Fruit fly (Drosophila melanogaster) whole organism, embryonic: ENCODE measurements around the gene MED15.
A peak's percentile ranks its signal among the peaks of the same experiment; 100 is the strongest.

Experiments
- Antp ChIP-seq: fragments of 200-800 bp; sonication (Bioruptor generic); optimal IDR thresholded peaks from 3 replicates; lab custom pipeline; 2016; ENCODE audit warnings: missing biosample characterization, missing genetic modification characterization
- Atf-2 ChIP-seq: fragments of 200-800 bp; sonication (Bioruptor generic); optimal IDR thresholded peaks from 2 replicates; lab custom pipeline; 2016; ENCODE audit warnings: missing biosample characterization, missing genetic modification characterization
- CG10321 ChIP-seq: fragments of 200-800 bp; sonication (Bioruptor generic); IDR thresholded peaks from 2 replicates; pipeline ENCODE4 v1.3.6; 2022; ENCODE audit warnings: missing biosample characterization, missing genetic modification characterization
- CG10366 ChIP-seq: fragments of 200-800 bp; sonication (Bioruptor generic); IDR thresholded peaks from 2 replicates; pipeline ENCODE4 v1.3.6; 2022; ENCODE audit warnings: missing biosample characterization, missing genetic modification characterization
- CG10959 ChIP-seq: fragments of 200-800 bp; sonication (Bioruptor generic); IDR thresholded peaks from 2 replicates; pipeline ENCODE4 v1.3.6; 2022; ENCODE audit warnings: missing biosample characterization, missing genetic modification characterization
- CG16779 ChIP-seq: fragments of 200-800 bp; sonication (Bioruptor generic); IDR thresholded peaks from 2 replicates; pipeline ENCODE4 v1.3.6; 2022; ENCODE audit warnings: missing biosample characterization, missing genetic modification characterization
- CG17829 ChIP-seq: fragments of 200-800 bp; optimal IDR thresholded peaks from 2 replicates; lab custom pipeline; 2019; ENCODE audit warnings: missing biosample characterization, mild to moderate bottlenecking, missing genetic modification characterization, moderate library complexity
- CG2116 ChIP-seq: fragments of 200-800 bp; sonication (Bioruptor generic); optimal IDR thresholded peaks from 3 replicates; lab custom pipeline; 2018; ENCODE audit warnings: missing biosample characterization, mild to moderate bottlenecking, missing genetic modification characterization
- CG3281 ChIP-seq: fragments of 200-800 bp; sonication (Bioruptor generic); optimal IDR thresholded peaks from 3 replicates; lab custom pipeline; 2017; ENCODE audit warnings: missing biosample characterization, mild to moderate bottlenecking, missing genetic modification characterization
- CG6791 ChIP-seq: fragments of 200-800 bp; sonication (Bioruptor generic); IDR thresholded peaks from 3 replicates; pipeline ENCODE4 v1.3.6; 2022; ENCODE audit warnings: missing biosample characterization, missing genetic modification characterization; ENCODE audit not compliant: partially characterized antibody
- CG7372 ChIP-seq: fragments of 200-800 bp; sonication (Bioruptor generic); IDR thresholded peaks from 2 replicates; pipeline ENCODE4 v1.3.6; 2022; ENCODE audit warnings: missing biosample characterization, missing genetic modification characterization
- CG7928 ChIP-seq: fragments of 200-800 bp; sonication (Bioruptor generic); optimal IDR thresholded peaks from 2 replicates; lab custom pipeline; 2017; ENCODE audit warnings: missing biosample characterization, mild to moderate bottlenecking, missing genetic modification characterization
- CG9932 ChIP-seq: fragments of 200-800 bp; sonication (Bioruptor generic); IDR thresholded peaks from 2 replicates; pipeline ENCODE4 v1.3.6; 2022; ENCODE audit warnings: missing biosample characterization, missing genetic modification characterization
- Camta ChIP-seq: fragments of 200-800 bp; sonication (Bioruptor generic); optimal IDR thresholded peaks from 2 replicates; lab custom pipeline; 2016; ENCODE audit warnings: missing biosample characterization, missing genetic modification characterization
- D19B ChIP-seq: fragments of 200-800 bp; sonication (Bioruptor generic); optimal IDR thresholded peaks from 2 replicates; lab custom pipeline; 2017; ENCODE audit warnings: missing biosample characterization, mild to moderate bottlenecking, missing genetic modification characterization
- Fer3 ChIP-seq: fragments of 200-800 bp; sonication (Bioruptor generic); optimal IDR thresholded peaks from 2 replicates; lab custom pipeline; 2018; ENCODE audit warnings: missing biosample characterization, mild to moderate bottlenecking, missing genetic modification characterization, moderate library complexity
- H2.0 ChIP-seq: fragments of 200-800 bp; sonication (Bioruptor generic); IDR thresholded peaks from 2 replicates; pipeline ENCODE4 v1.3.6; 2022; ENCODE audit warnings: missing biosample characterization, missing genetic modification characterization
- HLHmδ ChIP-seq: fragments of 200-800 bp; sonication (Bioruptor generic); optimal IDR thresholded peaks from 2 replicates; lab custom pipeline; 2018; ENCODE audit warnings: missing biosample characterization, mild to moderate bottlenecking, missing genetic modification characterization, moderate library complexity
- HmgD ChIP-seq: fragments of 200-800 bp; sonication (Bioruptor generic); optimal IDR thresholded peaks from 3 replicates; lab custom pipeline; 2016; ENCODE audit warnings: missing biosample characterization, missing genetic modification characterization
- Med ChIP-seq: fragments of 200-800 bp; sonication (Bioruptor generic); peaks from one replicate; lab custom pipeline; 2016; ENCODE audit warnings: missing biosample characterization, missing genetic modification characterization, mild to moderate bottlenecking, inconsistent platforms, moderate library complexity
- Meics ChIP-seq: fragments of 200-800 bp; sonication (Bioruptor generic); optimal IDR thresholded peaks from 2 replicates; lab custom pipeline; 2017; ENCODE audit warnings: missing biosample characterization, mild to moderate bottlenecking, missing genetic modification characterization
- Mrtf ChIP-seq: fragments of 200-800 bp; sonication (Bioruptor generic); IDR thresholded peaks from 3 replicates; pipeline ENCODE4 v1.3.6; 2022; ENCODE audit warnings: missing biosample characterization, missing genetic modification characterization
- NFAT ChIP-seq: fragments of 200-800 bp; sonication (Bioruptor generic); IDR thresholded peaks from 2 replicates; pipeline ENCODE4 v1.3.6; 2022; ENCODE audit warnings: missing biosample characterization, missing genetic modification characterization
- Neu2 ChIP-seq: fragments of 200-800 bp; sonication (Bioruptor generic); optimal IDR thresholded peaks from 3 replicates; lab custom pipeline; 2016; ENCODE audit warnings: missing biosample characterization, missing genetic modification characterization, borderline replicate concordance
- NfI ChIP-seq: fragments of 200-800 bp; sonication (Bioruptor generic); optimal IDR thresholded peaks from 3 replicates; lab custom pipeline; 2018; ENCODE audit warnings: missing biosample characterization, mild to moderate bottlenecking, missing genetic modification characterization, moderate library complexity
- Six4 ChIP-seq: fragments of 200-800 bp; sonication (Bioruptor generic); optimal IDR thresholded peaks from 2 replicates; lab custom pipeline; 2016; ENCODE audit warnings: missing biosample characterization, missing genetic modification characterization
- Spps ChIP-seq: fragments of 200-800 bp; sonication (Bioruptor generic); optimal IDR thresholded peaks from 2 replicates; lab custom pipeline; 2018; ENCODE audit warnings: missing biosample characterization, mild to moderate bottlenecking, missing genetic modification characterization
- Vsx1 ChIP-seq: fragments of 200-800 bp; sonication (Bioruptor generic); optimal IDR thresholded peaks from 2 replicates; lab custom pipeline; 2017; ENCODE audit warnings: missing biosample characterization, mild to moderate bottlenecking, missing genetic modification characterization, missing genetic modification reagents
- YL-1 ChIP-seq: fragments of 200-800 bp; sonication (Bioruptor generic); optimal IDR thresholded peaks from 3 replicates; lab custom pipeline; 2017; ENCODE audit warnings: missing biosample characterization, mild to moderate bottlenecking, missing genetic modification characterization
- bcd ChIP-seq: fragments of 200-800 bp; sonication (Bioruptor generic); optimal IDR thresholded peaks from 2 replicates; lab custom pipeline; 2017; ENCODE audit warnings: missing biosample characterization, mild to moderate bottlenecking, missing genetic modification characterization
- cad ChIP-seq: fragments of >200 bp; optimal IDR thresholded peaks from 2 replicates; lab custom pipeline; 2017; ENCODE audit warnings: missing biosample characterization, missing genetic modification characterization
- caup ChIP-seq: fragments of 200-800 bp; sonication (Bioruptor generic); optimal IDR thresholded peaks from 3 replicates; lab custom pipeline; 2017; ENCODE audit warnings: missing biosample characterization, mild to moderate bottlenecking, missing genetic modification characterization, moderate library complexity; ENCODE audit not compliant: severe bottlenecking
- dimm ChIP-seq: fragments of 200-800 bp; sonication (Bioruptor generic); IDR thresholded peaks from 2 replicates; pipeline ENCODE4 v1.3.6; 2022; ENCODE audit warnings: missing biosample characterization, missing genetic modification characterization
- dm ChIP-seq: fragments of 200-800 bp; sonication (Bioruptor generic); optimal IDR thresholded peaks from 3 replicates; lab custom pipeline; 2016; ENCODE audit warnings: missing biosample characterization, missing genetic modification characterization
- ftz-f1 ChIP-seq: fragments of 200-800 bp; sonication (Bioruptor generic); optimal IDR thresholded peaks from 2 replicates; lab custom pipeline; 2016; ENCODE audit warnings: missing biosample characterization, missing genetic modification characterization
- gcm2 ChIP-seq: fragments of 200-800 bp; sonication (Bioruptor generic); optimal IDR thresholded peaks from 2 replicates; lab custom pipeline; 2016; ENCODE audit warnings: missing biosample characterization, missing genetic modification characterization
- gem ChIP-seq: fragments of 200-800 bp; sonication (Bioruptor generic); optimal IDR thresholded peaks from 2 replicates; lab custom pipeline; 2019; ENCODE audit warnings: missing biosample characterization, mild to moderate bottlenecking, missing genetic modification characterization, moderate library complexity
- her ChIP-seq: fragments of 200-800 bp; sonication (Bioruptor generic); optimal IDR thresholded peaks from 2 replicates; lab custom pipeline; 2016; ENCODE audit warnings: missing biosample characterization, missing genetic modification characterization
- insv ChIP-seq, 2 experiments: fragments of 200-800 bp; sonication (Bioruptor generic); optimal IDR thresholded peaks; 3 replicates each; lab custom pipeline; 2016 to 2018; ENCODE audit warnings: missing biosample characterization in 2 of 2, missing genetic modification characterization in 2 of 2
- kah ChIP-seq: fragments of 200-800 bp; sonication (Bioruptor generic); optimal IDR thresholded peaks from 2 replicates; lab custom pipeline; 2018; ENCODE audit warnings: missing biosample characterization, mild to moderate bottlenecking, missing genetic modification characterization
- mld ChIP-seq: fragments of 200-800 bp; sonication (Bioruptor generic); IDR thresholded peaks from 3 replicates; pipeline ENCODE4 v1.3.6; 2022; ENCODE audit warnings: missing biosample characterization, missing genetic modification characterization; ENCODE audit not compliant: partially characterized antibody
- phol ChIP-seq: fragments of 200-800 bp; sonication (Bioruptor generic); optimal IDR thresholded peaks from 3 replicates; lab custom pipeline; 2018; ENCODE audit warnings: missing biosample characterization, mild to moderate bottlenecking, missing genetic modification characterization, moderate library complexity
- pita ChIP-seq: fragments of 200-800 bp; sonication (Bioruptor generic); optimal IDR thresholded peaks from 2 replicates; lab custom pipeline; 2017; ENCODE audit warnings: missing biosample characterization, mild to moderate bottlenecking, missing genetic modification characterization
- rib ChIP-seq: fragments of 200-800 bp; sonication (Bioruptor generic); IDR thresholded peaks from 2 replicates; pipeline ENCODE4 v1.3.6; 2022; ENCODE audit warnings: missing biosample characterization, missing genetic modification characterization
- ro ChIP-seq: fragments of 200-800 bp; sonication (Bioruptor generic); IDR thresholded peaks from 2 replicates; pipeline ENCODE4 v1.3.6; 2022; ENCODE audit warnings: missing biosample characterization, missing genetic modification characterization
- sens ChIP-seq: fragments of 200-800 bp; sonication (Bioruptor generic); peaks from one replicate; lab custom pipeline; 2016; ENCODE audit warnings: missing biosample characterization, missing genetic modification characterization
- sisA ChIP-seq: fragments of 200-800 bp; sonication (Bioruptor generic); IDR thresholded peaks from 2 replicates; pipeline ENCODE4 v1.3.6; 2022; ENCODE audit warnings: missing biosample characterization, missing genetic modification characterization
- so ChIP-seq: fragments of 200-800 bp; sonication (Bioruptor generic); IDR thresholded peaks from 3 replicates; pipeline ENCODE4 v1.3.6; 2022; ENCODE audit warnings: missing biosample characterization, missing genetic modification characterization
- tgo ChIP-seq: fragments of 200-800 bp; sonication (Bioruptor generic); IDR thresholded peaks from 3 replicates; pipeline ENCODE4 v1.3.6; 2022; ENCODE audit warnings: missing biosample characterization, missing genetic modification characterization
- twi ChIP-seq: fragments of 200-800 bp; optimal IDR thresholded peaks from 2 replicates; lab custom pipeline; 2019; ENCODE audit warnings: missing biosample characterization, mild to moderate bottlenecking, missing genetic modification characterization, moderate library complexity
- yki ChIP-seq: fragments of >200 bp; optimal IDR thresholded peaks from 3 replicates; lab custom pipeline; 2018

The MED15 gene

DNA sequence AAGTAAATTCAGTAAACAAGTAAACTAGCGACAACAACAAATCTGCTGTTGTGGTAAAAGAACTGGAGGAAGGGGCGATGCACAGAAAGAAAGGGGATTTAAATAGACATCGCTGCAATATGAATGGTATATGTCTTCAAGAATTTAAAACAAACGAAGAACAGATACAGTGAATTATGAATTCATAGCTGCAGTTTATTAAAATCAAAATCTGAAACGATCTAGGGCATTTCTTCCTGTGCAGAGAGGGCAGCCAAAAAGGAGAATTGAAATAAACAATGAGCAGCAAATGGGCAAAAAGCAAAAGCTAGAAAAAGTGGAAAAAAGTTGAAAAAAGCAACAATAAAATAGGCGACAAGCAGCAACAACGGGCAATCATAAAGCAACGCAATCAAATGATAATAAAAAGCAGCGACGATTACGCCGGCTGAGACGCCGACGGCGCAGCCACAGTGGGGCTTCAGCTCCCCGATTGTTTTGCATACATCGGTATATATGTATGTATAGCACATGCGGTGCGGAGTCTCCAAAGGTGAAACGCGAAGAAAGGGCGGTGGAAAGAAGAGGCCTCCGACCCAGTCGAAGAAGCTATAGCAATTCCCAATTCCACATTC lies 4.0 kb upstream of the MED15 start (continued):
- TF ChIP-seq CG7372 (GFP tag; lab: Robert Waterston, UW): peak; percentile 44; the same call in 1 of the 2 replicates
- TF ChIP-seq Meics (GFP tag; lab: Kevin White, UChicago): peak; percentile 72
- TF ChIP-seq ro (GFP tag; lab: Robert Waterston, UW): peak; percentile 33; the same call in 1 of the 2 replicates
- TF ChIP-seq caup: peak; percentile 50
- peak; percentile 80 for TF ChIP-seq phol (tag; lab: Kevin White, UChicago)
- TF ChIP-seq her (GFP tag; lab: Kevin White, UChicago): peak; percentile 69
- TF ChIP-seq gcm2 (GFP tag; lab: Kevin White, UChicago): peak; percentile 14
- TF ChIP-seq Med (GFP tag; lab: Kevin White, UChicago): peak; percentile 94
- peak; percentile 44 for TF ChIP-seq Atf-2
- peak; percentile 72 for TF ChIP-seq CG16779 (GFP tag; lab: Robert Waterston, UW)
- peak; percentile 49; the same call in 1 of the 2 replicates for TF ChIP-seq NFAT (GFP tag; lab: Robert Waterston, UW)
- TF ChIP-seq Fer3: peak; percentile 77
- peak; percentile 70 for TF ChIP-seq tgo
- TF ChIP-seq CG10321 (GFP tag; lab: Robert Waterston, UW): peak; percentile 53; the same call in 1 of the 2 replicates
- TF ChIP-seq gem (tag; lab: Kevin White, UChicago): peak; percentile 86
- TF ChIP-seq so (GFP tag; lab: Robert Waterston, UW): peak; percentile 76; the same call in 2 of the 3 replicates
- peak; percentile 28 for TF ChIP-seq D19B
- no peak for TF ChIP-seq yki (lab: Kevin White, UChicago)
- peak; percentile 76 for TF ChIP-seq bcd
- peak; percentile 79 for TF ChIP-seq NfI (GFP tag; lab: Kevin White, UChicago)
- TF ChIP-seq Neu2 (GFP tag; lab: Kevin White, UChicago): no peak
- peak; percentile 38 for TF ChIP-seq Spps
- TF ChIP-seq CG10366 (GFP tag; lab: Robert Waterston, UW): peak; percentile 66
- 0 out of 3 replicates have a peak, but pooled peaks have one; percentile 42 for TF ChIP-seq Mrtf
- no peak for TF ChIP-seq ftz-f1 (GFP tag; lab: Kevin White, UChicago)
- TF ChIP-seq twi: no peak
- TF ChIP-seq sisA (GFP tag; lab: Robert Waterston, UW): peak; percentile 87
- TF ChIP-seq CG17829: peak; percentile 79
- peak; percentile 56 for TF ChIP-seq Six4 (GFP tag; lab: Kevin White, UChicago)
- TF ChIP-seq HLHmδ (GFP tag; lab: Kevin White, UChicago): no peak
- no peak for TF ChIP-seq YL-1 (GFP tag; lab: Kevin White, UChicago)
- TF ChIP-seq CG6791: no peak
- peak; percentile 27 for TF ChIP-seq CG2116
- no peak for TF ChIP-seq CG10959 (GFP tag; lab: Robert Waterston, UW)
- peak; percentile 24 for TF ChIP-seq HmgD (GFP tag; lab: Kevin White, UChicago)
- peak; percentile 66 for TF ChIP-seq Camta (GFP tag; lab: Kevin White, UChicago)
- peak; percentile 44 for TF ChIP-seq Vsx1 (GFP tag; lab: Kevin White, UChicago)
- TF ChIP-seq Antp (GFP tag; lab: Kevin White, UChicago): peak; percentile 68
- TF ChIP-seq insv (GFP tag; optimal IDR thresholded peaks at IDR 0.05; lab: Kevin White, UChicago): no peak
- peak; percentile 36 for TF ChIP-seq CG7928 (GFP tag; lab: Kevin White, UChicago)
- TF ChIP-seq mld (GFP tag; lab: Robert Waterston, UW): no peak
- peak; percentile 33; the same call in 1 of the 2 replicates for TF ChIP-seq dimm (GFP tag; lab: Robert Waterston, UW)
- no peak for TF ChIP-seq rib (GFP tag; lab: Robert Waterston, UW)
- TF ChIP-seq dm: peak; percentile 52
- peak; percentile 60 for TF ChIP-seq CG9932 (GFP tag; lab: Robert Waterston, UW)
- TF ChIP-seq sens (GFP tag; lab: Kevin White, UChicago): peak; percentile 97
- TF ChIP-seq cad (GFP tag; lab: Kevin White, UChicago): no peak
- TF ChIP-seq CG3281 (GFP tag; lab: Kevin White, UChicago): peak; percentile 71
- TF ChIP-seq kah (GFP tag; lab: Kevin White, UChicago): peak; percentile 22
- TF ChIP-seq pita (GFP tag; lab: Kevin White, UChicago): no peak
- TF ChIP-seq H2.0: peak; percentile 75
